Worm (Caenorhabditis elegans): ENCODE measurements around the gene pcp-3.

DNA sequence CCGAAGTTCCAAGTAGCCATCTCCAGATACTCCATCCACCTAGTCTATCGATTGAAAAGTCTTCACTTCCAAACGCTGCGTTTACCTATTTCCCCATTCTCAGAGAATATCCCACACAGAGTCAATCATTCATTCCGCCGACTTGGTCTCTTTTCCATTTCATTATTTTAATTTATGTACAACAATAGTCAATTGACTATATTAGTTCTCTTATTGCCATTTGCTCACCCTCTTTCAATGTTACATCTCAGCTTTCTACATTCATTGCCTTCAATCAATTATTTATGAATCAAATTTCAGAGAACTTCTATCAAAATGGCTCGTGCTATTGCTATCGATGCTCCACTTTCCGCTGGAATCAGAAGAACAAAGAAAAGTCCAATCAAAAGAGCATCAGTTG lies 50.2 kb downstream of the pcp-3 start, which contains the start of gene aly-1:
- no peak for TF ChIP-seq klf-2 (GFP tag; conservative IDR thresholded peaks at IDR 0.05)
- TF ChIP-seq flt-1 (GFP tag; IDR thresholded peaks at IDR 0.05): no peak
- no peak for TF ChIP-seq tab-1 (GFP tag; IDR thresholded peaks at IDR 0.05)
- TF ChIP-seq cog-1 (tag; optimal IDR thresholded peaks at IDR 0.05): no peak
- no peak for TF ChIP-seq ref-1 (GFP tag; conservative IDR thresholded peaks at IDR 0.05)
- TF ChIP-seq ztf-23 (GFP tag; IDR thresholded peaks at IDR 0.05): no peak

Data from whole organism, midembryonic.